Worm (Caenorhabditis elegans) whole organism, midembryonic: ENCODE results near the gene vps-2.

Experiments
- T22C8.4 ChIP-seq: fragments of 200-800 bp; sonication (Bioruptor generic); IDR thresholded peaks from 2 replicates; pipeline ENCODE4 v1.3.6; 2022; ENCODE audit warnings: missing genetic modification characterization, missing compliant biosample characterization
- flt-1 ChIP-seq: fragments of 200-800 bp; sonication (Bioruptor generic); IDR thresholded peaks from 2 replicates; pipeline ENCODE4 v1.3.6; 2022; ENCODE audit warnings: missing genetic modification characterization, missing compliant biosample characterization
- ref-1 ChIP-seq: fragments of 200-800 bp; sonication (Bioruptor generic); conservative IDR thresholded peaks from 2 replicates; pipeline ENCODE4 v1.3.6; 2022; ENCODE audit warnings: missing genetic modification reagents, missing genetic modification characterization, missing compliant biosample characterization

DNA sequence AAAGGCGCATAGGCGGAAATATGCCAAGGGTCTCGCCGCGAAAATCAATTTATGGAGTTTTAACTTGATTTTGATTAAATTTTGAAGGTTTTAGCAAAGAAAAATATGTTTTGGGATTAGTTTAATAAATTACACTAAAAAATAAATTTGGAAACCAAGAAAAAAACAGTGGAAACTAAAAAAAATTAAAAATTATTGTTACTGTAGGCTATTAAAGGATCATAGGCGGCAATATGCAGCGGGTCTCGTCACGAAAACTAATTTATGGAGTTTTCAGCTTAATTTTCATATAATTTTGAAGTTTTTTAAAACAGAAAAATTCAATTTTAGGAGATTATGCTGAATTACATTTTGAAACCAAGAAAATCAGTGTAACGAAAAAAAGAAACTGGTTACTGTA lies 40.7 kb upstream of the vps-2 start:
- TF ChIP-seq ref-1 (GFP tag; lab: Robert Waterston, UW): no peak
- TF ChIP-seq flt-1 (GFP tag; lab: Robert Waterston, UW): no peak
- TF ChIP-seq T22C8.4 (GFP tag; lab: Robert Waterston, UW): no peak
